Worm (Caenorhabditis elegans): ENCODE data around the gene F59A7.11.

The F59A7.11 gene

ce11 chrV:1964806-1965205, 48.9 kb downstream of the F59A7.11 start, which contains the start of gene srj-15:
Gene srj-15 (minus strand): TSS chrV:1964906.
- TF ChIP-seq rnt-1 (tag; optimal IDR thresholded peaks at IDR 0.05) (no peak), zip-4 (GFP tag; optimal IDR thresholded peaks at IDR 0.05) (no peak), pax-3 (tag; optimal IDR thresholded peaks at IDR 0.05) (no peak), lsy-2 (tag; optimal IDR thresholded peaks at IDR 0.05) (no peak), unc-130 (tag; optimal IDR thresholded peaks at IDR 0.05) (no peak), dsc-1 (tag; optimal IDR thresholded peaks at IDR 0.05) (no peak), aha-1 (tag; optimal IDR thresholded peaks at IDR 0.05) (no peak), snpc-4 (tag; optimal IDR thresholded peaks at IDR 0.05) (no peak)

All from whole organism, L1 larva.